Fruit fly (Drosophila melanogaster): ENCODE measurements around the gene CG31551.
A peak's percentile ranks its signal among the peaks of the same experiment; 100 is the strongest.

DNA sequence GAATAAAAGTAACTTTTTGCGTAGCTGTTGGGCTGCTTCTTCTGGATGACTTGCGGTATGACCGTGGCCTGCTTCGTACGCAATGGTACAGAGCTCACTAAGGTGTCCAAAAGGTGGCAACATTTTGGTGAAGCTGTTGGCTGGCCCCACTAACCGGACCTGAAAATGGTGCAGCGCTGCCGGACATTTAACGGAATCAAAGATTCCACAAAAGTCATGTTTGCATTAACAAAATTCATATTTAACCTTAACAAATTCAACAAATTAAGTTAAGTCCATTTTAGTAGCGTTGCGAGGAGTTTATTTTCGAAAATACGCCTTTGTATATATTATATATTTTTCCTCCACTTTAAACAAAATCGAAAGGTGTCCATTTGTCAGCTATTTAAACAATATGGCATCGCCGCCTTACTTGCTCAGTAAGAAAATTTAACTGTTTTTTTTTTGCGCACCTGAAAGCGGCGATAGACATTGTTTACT lies 26.6 kb upstream of the CG31551 start, which contains the start of the genes kra and SecS:
- peak; percentile 94 for TF ChIP-seq kay (GFP tag; ENCODE audit: borderline replicate concordance)
- TF ChIP-seq CG7045 (GFP tag; optimal IDR thresholded peaks at IDR 0.05): peak; percentile 9
- TF ChIP-seq Clk (GFP tag; optimal IDR thresholded peaks at IDR 0.05): peak; percentile 25
- TF ChIP-seq CG11617 (GFP tag; optimal IDR thresholded peaks at IDR 0.05): peak; percentile 81
- TF ChIP-seq CG1620 (GFP tag; optimal IDR thresholded peaks at IDR 0.05): peak; percentile 80
- no peak for TF ChIP-seq tj (GFP tag; optimal IDR thresholded peaks at IDR 0.05)
